Worm (Caenorhabditis elegans) whole organism, young adult: Measurements from ENCODE around the gene F54B8.4.

Experiments used
- T07F8.4 ChIP-seq: sonication (generic microtip); optimal IDR thresholded peaks from 2 replicates; lab custom pipeline; 2016; ENCODE audit warnings: mild to moderate bottlenecking, missing genetic modification characterization, moderate library complexity, missing compliant biosample characterization
- Y79H2A.3 ChIP-seq: fragments of 200-800 bp; sonication (Bioruptor generic); conservative IDR thresholded peaks from 2 replicates; pipeline ENCODE4 v1.3.6; 2022; ENCODE audit warnings: missing genetic modification reagents, missing genetic modification characterization, missing compliant biosample characterization
- cebp-2 ChIP-seq: fragments of 200-800 bp; sonication (Bioruptor generic); IDR thresholded peaks from 2 replicates; pipeline ENCODE4 v1.3.6; 2022; ENCODE audit warnings: missing genetic modification characterization, missing compliant biosample characterization
- ceh-79 ChIP-seq: sonication (generic microtip); optimal IDR thresholded peaks from 2 replicates; lab custom pipeline; 2017; ENCODE audit warnings: mild to moderate bottlenecking, missing genetic modification characterization, missing compliant biosample characterization
- gei-17 ChIP-seq: fragments of 200-800 bp; sonication (Bioruptor generic); optimal IDR thresholded peaks from 2 replicates; lab custom pipeline; 2018; ENCODE audit warnings: mild to moderate bottlenecking, missing genetic modification characterization, missing compliant biosample characterization
- hmg-20 ChIP-seq: fragments of 200-800 bp; sonication (Bioruptor generic); IDR thresholded peaks from 2 replicates; pipeline ENCODE4 v1.3.6; 2022; ENCODE audit warnings: missing genetic modification reagents, missing genetic modification characterization, missing compliant biosample characterization
- mes-4 ChIP-seq: sonication (generic microtip); optimal IDR thresholded peaks from 2 replicates; lab custom pipeline; 2016; ENCODE audit warnings: missing genotype, missing genetic modification characterization, missing compliant biosample characterization
- snpc-1.3 ChIP-seq: sonication (generic microtip); optimal IDR thresholded peaks from 2 replicates; lab custom pipeline; 2017; ENCODE audit warnings: missing genetic modification characterization, mild to moderate bottlenecking, missing compliant biosample characterization, antibody characterized with exemption, moderate library complexity, missing genotype, missing genetic modification reagents; ENCODE audit not compliant: insufficient read depth
- tbp1 ChIP-seq: fragments of 200-800 bp; sonication (Bioruptor generic); optimal IDR thresholded peaks from 2 replicates; lab custom pipeline; 2018; ENCODE audit warnings: mild to moderate bottlenecking, missing genetic modification characterization, missing compliant biosample characterization
- unc-62 ChIP-seq: fragments of 150-350 bp; optimal IDR thresholded peaks from 2 replicates; lab custom pipeline; 2014; ENCODE audit warnings: missing biosample characterization, missing genetic modification reagents, missing genetic modification characterization

DNA sequence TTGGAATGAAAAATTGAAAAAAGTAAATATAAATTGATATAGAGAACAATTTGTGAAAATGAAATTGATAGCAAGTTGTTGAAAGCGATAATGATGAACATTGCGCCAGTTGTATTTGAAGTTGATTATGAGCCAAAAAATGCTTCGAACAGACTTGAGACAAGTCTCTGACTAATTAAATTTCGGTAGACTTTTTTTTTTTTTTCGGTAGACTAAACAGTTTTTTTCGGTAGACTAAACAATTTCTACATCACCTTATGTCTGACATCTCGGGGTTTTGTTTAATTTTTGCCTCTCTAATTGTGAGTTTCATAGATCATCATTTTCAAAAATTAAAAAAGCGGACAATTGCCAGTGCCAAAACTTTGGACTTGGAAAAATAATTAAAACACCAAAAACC lies 17.4 kb downstream of the F54B8.4 start, which contains the start of gene srbc-54:
- TF ChIP-seq unc-62 (GFP tag; lab: Kevin White, UChicago) (no peak), tbp1 (GFP tag; lab: Kevin White, UChicago) (no peak), T07F8.4 (no peak), cebp-2 (no peak), ceh-79 (tag; lab: Kevin White, UChicago) (no peak), mes-4 (tag; lab: Kevin White, UChicago) (no peak), gei-17 (GFP tag; lab: Kevin White, UChicago) (no peak), hmg-20 (no peak), snpc-1.3 (tag; lab: Kevin White, UChicago) (no peak), Y79H2A.3 (GFP tag; lab: Robert Waterston, UW) (no peak)
